Worm (Caenorhabditis elegans) whole organism, early embryonic: ENCODE results near the gene W01F3.2.

Experiments
- F13C5.2 ChIP-seq: sonication (generic microtip); optimal IDR thresholded peaks from 2 replicates; lab custom pipeline; 2017; ENCODE audit warnings: mild to moderate bottlenecking, missing genetic modification characterization, inconsistent platforms, missing compliant biosample characterization
- ama-1 ChIP-seq: fragments of 150-350 bp; optimal IDR thresholded peaks from 2 replicates; lab custom pipeline; 2014
- tbx-11 ChIP-seq: fragments of 200-800 bp; sonication (Bioruptor generic); IDR thresholded peaks from 2 replicates; pipeline ENCODE4 v1.3.6; 2022; ENCODE audit warnings: missing genetic modification characterization, missing compliant biosample characterization
- tbx-37 ChIP-seq: fragments of 200-800 bp; sonication (Bioruptor generic); conservative IDR thresholded peaks from 2 replicates; pipeline ENCODE4 v1.3.6; 2022; ENCODE audit warnings: missing genetic modification reagents, missing genetic modification characterization, missing compliant biosample characterization
- tra-4 ChIP-seq: sonication (generic microtip); optimal IDR thresholded peaks from 2 replicates; lab custom pipeline; 2017; ENCODE audit warnings: missing genetic modification characterization, missing compliant biosample characterization

- no peak for TF ChIP-seq tbx-11 (GFP tag; lab: Robert Waterston, UW)
- TF ChIP-seq tra-4 (tag; lab: Kevin White, UChicago): no peak
- no peak for TF ChIP-seq ama-1 (lab: Kevin White, UChicago)
- TF ChIP-seq F13C5.2: no peak
- no peak for TF ChIP-seq tbx-37 (GFP tag; lab: Robert Waterston, UW)
Measured at ce11 chrV:20692903-20693302, 32.8 kb downstream of the W01F3.2 start.
